Fruit fly (Drosophila melanogaster) whole organism, pupa: Measurements from ENCODE around the gene heca.
A peak's percentile ranks its signal among the peaks of the same experiment; 100 is the strongest.

ENCODE experiments used
- CG10348 ChIP-seq: fragments of 200-800 bp; sonication (Bioruptor generic); IDR thresholded peaks from 2 replicates; pipeline ENCODE4 v1.3.6; 2022; ENCODE audit warnings: missing biosample characterization, missing genetic modification characterization
- CG12605 ChIP-seq: fragments of 200-800 bp; sonication (Bioruptor generic); IDR thresholded peaks from 2 replicates; pipeline ENCODE4 v1.3.6; 2022; ENCODE audit warnings: missing biosample characterization, missing genetic modification characterization
- CG13204 ChIP-seq: fragments of 200-800 bp; sonication (Bioruptor generic); optimal IDR thresholded peaks from 2 replicates; lab custom pipeline; 2018; ENCODE audit warnings: missing biosample characterization, mild to moderate bottlenecking, missing genetic modification characterization, moderate library complexity
- CG14655 ChIP-seq: fragments of 200-800 bp; sonication (Bioruptor generic); optimal IDR thresholded peaks from 3 replicates; lab custom pipeline; 2017; ENCODE audit warnings: mild to moderate bottlenecking, missing biosample characterization, missing genetic modification reagents, missing genetic modification characterization
- CG15710 ChIP-seq: fragments of 200-800 bp; sonication (Bioruptor generic); optimal IDR thresholded peaks from 2 replicates; lab custom pipeline; 2018; ENCODE audit warnings: missing biosample characterization, mild to moderate bottlenecking, missing genetic modification characterization, moderate library complexity
- CG17806 ChIP-seq: fragments of 200-800 bp; sonication (Bioruptor generic); optimal IDR thresholded peaks from 2 replicates; lab custom pipeline; 2018; ENCODE audit warnings: missing biosample characterization, mild to moderate bottlenecking, missing genetic modification characterization, moderate library complexity
- CG32121 ChIP-seq: fragments of 200-800 bp; sonication (Bioruptor generic); IDR thresholded peaks from 2 replicates; pipeline ENCODE4 v1.3.6; 2022; ENCODE audit warnings: missing biosample characterization, missing genetic modification characterization
- CG34367 ChIP-seq: fragments of 200-800 bp; sonication (Bioruptor generic); optimal IDR thresholded peaks from 2 replicates; lab custom pipeline; 2018; ENCODE audit warnings: missing biosample characterization, mild to moderate bottlenecking, missing genetic modification characterization
- CG4496 ChIP-seq: fragments of 200-800 bp; sonication (Bioruptor generic); IDR thresholded peaks from 3 replicates; pipeline ENCODE4 v1.3.6; 2022; ENCODE audit warnings: missing biosample characterization, missing genetic modification characterization
- CG8159 ChIP-seq: fragments of 200-800 bp; sonication (Bioruptor generic); optimal IDR thresholded peaks from 3 replicates; lab custom pipeline; 2018; ENCODE audit warnings: missing biosample characterization, mild to moderate bottlenecking, missing genetic modification characterization, moderate library complexity
- CG8301 ChIP-seq: fragments of 200-800 bp; sonication (Bioruptor generic); optimal IDR thresholded peaks from 2 replicates; lab custom pipeline; 2018; ENCODE audit warnings: missing biosample characterization, mild to moderate bottlenecking, missing genetic modification characterization
- CG9948 ChIP-seq: fragments of 200-800 bp; sonication (Bioruptor generic); optimal IDR thresholded peaks from 2 replicates; lab custom pipeline; 2018; ENCODE audit warnings: missing biosample characterization, mild to moderate bottlenecking, missing genetic modification characterization, moderate library complexity
- D1 ChIP-seq: fragments of 200-800 bp; sonication (Bioruptor generic); optimal IDR thresholded peaks from 2 replicates; lab custom pipeline; 2018; ENCODE audit warnings: missing biosample characterization, mild to moderate bottlenecking, missing genetic modification characterization, moderate library complexity
- EcR ChIP-seq: fragments of 200-800 bp; sonication (Bioruptor generic); optimal IDR thresholded peaks from 3 replicates; lab custom pipeline; 2019; ENCODE audit warnings: missing biosample characterization, missing genetic modification characterization, mild to moderate bottlenecking, moderate library complexity, missing genetic modification reagents
- Ets98B ChIP-seq: fragments of 200-800 bp; sonication (Bioruptor generic); IDR thresholded peaks from 2 replicates; pipeline ENCODE4 v1.3.6; 2022; ENCODE audit warnings: missing biosample characterization, missing genetic modification characterization
- Pif1A ChIP-seq: fragments of 200-800 bp; sonication (Bioruptor generic); optimal IDR thresholded peaks from 3 replicates; lab custom pipeline; 2016; ENCODE audit warnings: missing biosample characterization, missing genetic modification characterization
- Pif1B ChIP-seq: fragments of 200-800 bp; sonication (Bioruptor generic); optimal IDR thresholded peaks from 3 replicates; lab custom pipeline; 2016; ENCODE audit warnings: missing biosample characterization, missing genetic modification characterization
- Snoo ChIP-seq: fragments of 200-800 bp; sonication (Bioruptor generic); optimal IDR thresholded peaks from 3 replicates; lab custom pipeline; 2017; ENCODE audit warnings: missing biosample characterization, mild to moderate bottlenecking, missing genetic modification characterization, inconsistent platforms
- fd96Ca ChIP-seq: fragments of 200-800 bp; sonication (Bioruptor generic); IDR thresholded peaks from 3 replicates; pipeline ENCODE4 v1.3.6; 2022; ENCODE audit warnings: missing biosample characterization, missing genetic modification characterization
- gl ChIP-seq: fragments of 200-800 bp; sonication (Bioruptor generic); optimal IDR thresholded peaks from 2 replicates; lab custom pipeline; 2018; ENCODE audit warnings: missing biosample characterization, mild to moderate bottlenecking, missing genetic modification characterization
- rn ChIP-seq: fragments of 200-800 bp; sonication (Bioruptor generic); IDR thresholded peaks from 2 replicates; pipeline ENCODE4 v1.3.6; 2022; ENCODE audit warnings: missing biosample characterization, missing genetic modification characterization

Gene heca

dm6 chr3R:30261838-30262237, 15.9 kb upstream of the heca start:
- peak; percentile 98 for TF ChIP-seq CG17806
- peak; percentile 40; the same call in 1 of the 2 replicates for TF ChIP-seq Ets98B
- peak; percentile 73 for TF ChIP-seq EcR (GFP tag; lab: Kevin White, UChicago)
- peak; percentile 88 for TF ChIP-seq Pif1A (GFP tag; lab: Kevin White, UChicago)
- TF ChIP-seq CG13204 (GFP tag; lab: Kevin White, UChicago) = peak; percentile 96
- TF ChIP-seq CG14655 = peak; percentile 91
- TF ChIP-seq CG32121 = no peak
- peak; percentile 98 for TF ChIP-seq CG8159
- peak; percentile 90 for TF ChIP-seq CG12605 (GFP tag; lab: Robert Waterston, UW)
- peak; percentile 85 for TF ChIP-seq CG4496 (GFP tag; lab: Robert Waterston, UW)
- peak; percentile 98 for TF ChIP-seq CG15710 (tag; lab: Kevin White, UChicago)
- TF ChIP-seq CG9948 (tag; lab: Kevin White, UChicago) = peak; percentile 98
- no peak for TF ChIP-seq CG10348 (GFP tag; lab: Robert Waterston, UW)
- TF ChIP-seq rn (GFP tag; lab: Robert Waterston, UW) = 0 out of 2 replicates have a peak, but pooled peaks have one; percentile 24
- peak; percentile 93 for TF ChIP-seq Pif1B (GFP tag; lab: Kevin White, UChicago)
- peak; percentile 86 for TF ChIP-seq fd96Ca (GFP tag; lab: Robert Waterston, UW)
- peak; percentile 81 for TF ChIP-seq CG8301 (tag; lab: Kevin White, UChicago)
- peak; percentile 97 for TF ChIP-seq CG34367
- TF ChIP-seq D1 (tag; lab: Kevin White, UChicago) = peak; percentile 96
- TF ChIP-seq Snoo (tag; lab: Kevin White, UChicago) = peak; percentile 91
- TF ChIP-seq gl = peak; percentile 96

- TF ChIP-seq CG12605 (GFP tag; lab: Robert Waterston, UW) = no peak
- TF ChIP-seq CG14655 = peak; percentile 45
- 0 out of 2 replicates have a peak, but pooled peaks have one; percentile 31 for TF ChIP-seq rn (GFP tag; lab: Robert Waterston, UW)
- peak; percentile 70 for TF ChIP-seq Pif1B (GFP tag; lab: Kevin White, UChicago)
- peak; percentile 34; the same call in 1 of the 2 replicates for TF ChIP-seq CG32121
- peak; percentile 74 for TF ChIP-seq Pif1A (GFP tag; lab: Kevin White, UChicago)
- TF ChIP-seq CG17806 = peak; percentile 56
- TF ChIP-seq CG10348 (GFP tag; lab: Robert Waterston, UW) = no peak
- peak; percentile 31 for TF ChIP-seq CG8301 (tag; lab: Kevin White, UChicago)
- peak; percentile 64 for TF ChIP-seq CG9948 (tag; lab: Kevin White, UChicago)
- no peak for TF ChIP-seq D1 (tag; lab: Kevin White, UChicago)
- TF ChIP-seq CG13204 (GFP tag; lab: Kevin White, UChicago) = peak; percentile 8
- no peak for TF ChIP-seq gl
- peak; percentile 55; the same call in 1 of the 3 replicates for TF ChIP-seq fd96Ca (GFP tag; lab: Robert Waterston, UW)
- TF ChIP-seq CG15710 (tag; lab: Kevin White, UChicago) = peak; percentile 67
- TF ChIP-seq Ets98B = peak; percentile 14; the same call in 1 of the 2 replicates
- no peak for TF ChIP-seq EcR (GFP tag; lab: Kevin White, UChicago)
- peak; percentile 66; the same call in 2 of the 3 replicates for TF ChIP-seq CG4496 (GFP tag; lab: Robert Waterston, UW)
- peak; percentile 52 for TF ChIP-seq CG34367
- peak; percentile 56 for TF ChIP-seq Snoo (tag; lab: Kevin White, UChicago)
- TF ChIP-seq CG8159 = peak; percentile 58
- TF ChIP-seq, all 21 proteins: peak for 16
Measured at dm6 chr3R:30263708-30264107, 14.0 kb upstream of the heca start.

- TF ChIP-seq Pif1B (GFP tag; lab: Kevin White, UChicago) (no peak), CG8159 (peak; percentile 51), CG4496 (GFP tag; lab: Robert Waterston, UW) (peak; percentile 68; the same call in 2 of the 3 replicates), D1 (tag; lab: Kevin White, UChicago) (no peak), CG14655 (no peak), CG10348 (GFP tag; lab: Robert Waterston, UW) (no peak), CG15710 (tag; lab: Kevin White, UChicago) (peak; percentile 41), CG34367 (peak; percentile 67), CG12605 (GFP tag; lab: Robert Waterston, UW) (peak; percentile 25; the same call in 1 of the 2 replicates), Pif1A (GFP tag; lab: Kevin White, UChicago) (no peak), rn (GFP tag; lab: Robert Waterston, UW) (0 out of 2 replicates have a peak, but pooled peaks have one; percentile 15), CG32121 (no peak), CG8301 (tag; lab: Kevin White, UChicago) (no peak), EcR (GFP tag; lab: Kevin White, UChicago) (peak; percentile 65), CG17806 (peak; percentile 74), Ets98B (no peak; the same call in 1 of the 2 replicates), fd96Ca (GFP tag; lab: Robert Waterston, UW) (peak; percentile 20; the same call in 1 of the 3 replicates), gl (no peak), Snoo (tag; lab: Kevin White, UChicago) (no peak), CG13204 (GFP tag; lab: Kevin White, UChicago) (peak; percentile 58), CG9948 (tag; lab: Kevin White, UChicago) (peak; percentile 73)
Measured at dm6 chr3R:30264671-30265282, 13.0 kb upstream of the heca start.

- peak; percentile 96 for TF ChIP-seq CG13204 (GFP tag; lab: Kevin White, UChicago)
- TF ChIP-seq Snoo (tag; lab: Kevin White, UChicago) = peak; percentile 65
- peak; percentile 96 for TF ChIP-seq CG9948 (tag; lab: Kevin White, UChicago)
- peak; percentile 94 for TF ChIP-seq gl
- TF ChIP-seq CG8159 = peak; percentile 94
- TF ChIP-seq CG15710 (tag; lab: Kevin White, UChicago) = peak; percentile 99
- TF ChIP-seq Pif1B (GFP tag; lab: Kevin White, UChicago) = peak; percentile 90
- peak; percentile 97 for TF ChIP-seq CG17806
- peak; percentile 91 for TF ChIP-seq D1 (tag; lab: Kevin White, UChicago)
- TF ChIP-seq Pif1A (GFP tag; lab: Kevin White, UChicago) = peak; percentile 93
- TF ChIP-seq EcR (GFP tag; lab: Kevin White, UChicago) = peak; percentile 39
- peak; percentile 96 for TF ChIP-seq fd96Ca (GFP tag; lab: Robert Waterston, UW)
- peak; percentile 98 for TF ChIP-seq CG34367
- peak; percentile 94 for TF ChIP-seq CG14655
- peak; percentile 99 for TF ChIP-seq CG4496 (GFP tag; lab: Robert Waterston, UW)
- TF ChIP-seq CG32121 = peak; percentile 95
- TF ChIP-seq CG12605 (GFP tag; lab: Robert Waterston, UW) = peak; percentile 97
- TF ChIP-seq CG8301 (tag; lab: Kevin White, UChicago) = peak; percentile 92
- peak; percentile 97 for TF ChIP-seq Ets98B
- peak; percentile 94 for TF ChIP-seq rn (GFP tag; lab: Robert Waterston, UW)
- TF ChIP-seq CG10348 (GFP tag; lab: Robert Waterston, UW) = peak; percentile 85
- TF ChIP-seq, all 21 proteins: peak for 21
Measured at dm6 chr3R:30265420-30265819, 12.3 kb upstream of the heca start.
